Worm (Caenorhabditis elegans) whole organism, midembryonic: Measurements from ENCODE around the gene nhx-6.
A peak's percentile ranks its signal among the peaks of the same experiment; 100 is the strongest.
"Not testable (repeated sequence)": the region's sequence is repeated elsewhere in the genome, so short reads cannot be mapped to it uniquely, and the experiment has no call there.

ENCODE experiments used
- T22C8.4 ChIP-seq: fragments of 200-800 bp; sonication (Bioruptor generic); IDR thresholded peaks from 2 replicates; pipeline ENCODE4 v1.3.6; 2022; ENCODE audit warnings: missing genetic modification characterization, missing compliant biosample characterization
- cog-1 ChIP-seq: sonication (generic microtip); optimal IDR thresholded peaks from 2 replicates; lab custom pipeline; 2016; ENCODE audit warnings: missing genetic modification characterization, missing compliant biosample characterization
- flt-1 ChIP-seq: fragments of 200-800 bp; sonication (Bioruptor generic); IDR thresholded peaks from 2 replicates; pipeline ENCODE4 v1.3.6; 2022; ENCODE audit warnings: missing genetic modification characterization, missing compliant biosample characterization
- klf-2 ChIP-seq: fragments of 200-800 bp; sonication (Bioruptor generic); conservative IDR thresholded peaks from 2 replicates; pipeline ENCODE4 v1.3.6; 2022; ENCODE audit warnings: missing genetic modification reagents, missing genetic modification characterization, missing compliant biosample characterization
- med-1 ChIP-seq: sonication (generic microtip); optimal IDR thresholded peaks from 2 replicates; lab custom pipeline; 2017; ENCODE audit warnings: missing genetic modification characterization, mild to moderate bottlenecking, missing compliant biosample characterization, antibody characterized with exemption, missing genetic modification reagents; ENCODE audit not compliant: insufficient read depth
- ref-1 ChIP-seq: fragments of 200-800 bp; sonication (Bioruptor generic); conservative IDR thresholded peaks from 2 replicates; pipeline ENCODE4 v1.3.6; 2022; ENCODE audit warnings: missing genetic modification reagents, missing genetic modification characterization, missing compliant biosample characterization
- tab-1 ChIP-seq: fragments of 200-800 bp; sonication (Bioruptor generic); IDR thresholded peaks from 2 replicates; pipeline ENCODE4 v1.3.6; 2022; ENCODE audit warnings: missing genetic modification characterization, missing compliant biosample characterization
- ztf-23 ChIP-seq: fragments of 200-800 bp; sonication (Bioruptor generic); IDR thresholded peaks from 2 replicates; pipeline ENCODE4 v1.3.6; 2022; ENCODE audit warnings: missing genetic modification reagents, missing genetic modification characterization, missing compliant biosample characterization
- ztf-29 ChIP-seq: fragments of 200-800 bp; sonication (Bioruptor generic); IDR thresholded peaks from 2 replicates; pipeline ENCODE4 v1.3.6; 2022; ENCODE audit warnings: missing genetic modification reagents, missing genetic modification characterization, missing compliant biosample characterization

The nhx-6 gene

DNA sequence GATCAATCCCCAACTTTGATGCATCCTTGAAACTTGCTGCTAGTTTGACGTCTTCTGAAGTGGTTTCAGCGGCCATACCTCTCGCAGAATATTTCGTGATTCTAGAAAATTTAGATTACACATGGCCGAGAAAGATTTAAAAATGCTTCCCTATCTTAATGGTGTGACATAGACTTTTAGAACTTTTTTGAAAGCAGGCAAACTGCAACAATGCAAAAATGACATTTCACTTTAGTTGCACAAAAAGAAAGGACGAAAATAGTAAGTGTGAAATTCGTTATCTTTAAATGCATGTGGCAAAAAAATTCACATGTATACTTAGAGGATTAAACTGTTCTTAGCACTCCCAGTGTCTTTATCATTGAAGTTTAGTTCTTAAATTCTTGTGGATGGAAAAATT is 13.4 kb upstream of the nhx-6 start, which contains the start of gene ZC204.12:
Gene ZC204.12, minus strand, starts transcription at position 101 of the 400 bp plus-strand sequence.
- TF ChIP-seq klf-2 (no peak), ztf-29 (GFP tag; lab: Robert Waterston, UW) (no peak), ztf-23 (GFP tag; lab: Robert Waterston, UW) (no peak), tab-1 (GFP tag; lab: Robert Waterston, UW) (no peak), flt-1 (GFP tag; lab: Robert Waterston, UW) (no peak), med-1 (GFP tag; lab: Kevin White, UChicago) (no peak), T22C8.4 (GFP tag; lab: Robert Waterston, UW) (no peak), ref-1 (GFP tag; lab: Robert Waterston, UW) (no peak), cog-1 (tag; lab: Kevin White, UChicago) (no peak)

DNA sequence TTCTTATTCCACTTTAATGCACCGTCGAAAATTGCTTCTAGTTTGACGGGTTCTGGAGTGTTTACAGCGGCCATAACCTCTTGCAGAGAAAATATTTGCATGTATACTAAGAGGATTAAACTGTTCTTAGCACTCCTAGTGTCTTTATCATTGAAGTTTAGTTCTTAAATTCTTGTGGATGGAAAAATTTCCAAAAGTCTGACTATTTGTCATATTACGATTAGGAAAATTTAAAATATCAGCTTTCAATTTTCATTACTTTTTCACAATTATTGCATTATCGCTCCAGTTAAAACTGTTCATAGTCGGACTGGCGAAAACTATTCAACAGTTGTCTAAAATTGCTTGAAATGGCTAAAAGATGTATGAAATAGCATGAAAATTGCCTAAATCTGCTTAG is 9.7 kb upstream of the nhx-6 start, which contains the start of gene ZC204.13:
Gene ZC204.13, minus strand, starts transcription at position 101 of the 400 bp plus-strand sequence.
- not testable (repeated sequence) for TF ChIP-seq ref-1 (GFP tag; lab: Robert Waterston, UW); med-1 (GFP tag; lab: Kevin White, UChicago); ztf-23 (GFP tag; lab: Robert Waterston, UW)

DNA sequence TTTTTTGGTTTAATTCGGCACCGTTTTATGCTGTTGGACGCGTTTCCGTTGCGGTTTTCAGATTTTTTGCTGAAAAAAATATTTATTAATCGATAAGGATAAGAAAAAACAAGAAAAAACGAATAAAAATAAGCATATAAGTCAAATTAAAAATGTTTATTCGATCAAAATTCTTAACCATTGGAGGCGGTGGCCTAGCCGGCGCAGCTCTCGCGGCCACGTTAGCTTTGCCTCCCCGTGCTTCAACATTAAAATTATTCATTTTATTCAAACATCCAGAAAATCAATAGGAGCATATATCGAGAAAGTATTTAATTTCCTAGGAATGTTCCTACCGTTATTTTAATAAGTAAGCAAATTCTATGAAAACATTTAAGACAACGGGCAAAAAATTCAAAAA is 7.7 kb upstream of the nhx-6 start, which contains the start of gene ZC204.14:
Gene ZC204.14, minus strand, starts transcription at position 69 of the 400 bp plus-strand sequence.
- no peak for TF ChIP-seq flt-1 (GFP tag; lab: Robert Waterston, UW)
- no peak for TF ChIP-seq ref-1 (GFP tag; lab: Robert Waterston, UW)
- TF ChIP-seq ztf-29 (GFP tag; lab: Robert Waterston, UW) = no peak
- no peak for TF ChIP-seq tab-1 (GFP tag; lab: Robert Waterston, UW)
- TF ChIP-seq cog-1 (tag; lab: Kevin White, UChicago) = no peak
- TF ChIP-seq T22C8.4 (GFP tag; lab: Robert Waterston, UW) = no peak
- TF ChIP-seq med-1 (GFP tag; lab: Kevin White, UChicago) = no peak
- TF ChIP-seq klf-2 = no peak
- no peak for TF ChIP-seq ztf-23 (GFP tag; lab: Robert Waterston, UW)

DNA sequence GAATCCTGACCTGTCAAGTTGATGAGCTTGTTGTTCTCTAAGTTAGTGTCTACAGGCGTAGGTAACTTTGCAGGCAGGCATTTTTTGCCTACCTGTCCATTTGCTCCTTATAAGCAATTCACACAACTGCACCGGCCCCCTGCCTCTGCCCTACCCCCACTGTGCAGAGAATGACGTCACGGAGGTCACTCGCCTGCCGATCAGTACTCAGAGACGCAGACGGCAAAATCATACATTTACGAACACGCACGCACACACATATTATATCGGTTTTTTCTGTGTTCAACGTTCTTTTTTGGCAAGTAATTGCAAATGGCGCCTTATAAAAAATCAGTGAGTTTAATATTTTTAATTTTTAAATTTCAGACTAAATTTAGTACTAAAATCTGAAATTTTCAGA is 7.1 kb upstream of the nhx-6 start, which contains the start of gene duxl-1:
Gene duxl-1, plus strand, starts transcription at position 184 of the 400 bp plus-strand sequence.
- TF ChIP-seq med-1 (GFP tag; lab: Kevin White, UChicago) (no peak), ref-1 (GFP tag; lab: Robert Waterston, UW) (0 out of 2 replicates have a peak, but pooled peaks have one; percentile 17), ztf-29 (GFP tag; lab: Robert Waterston, UW) (no peak), T22C8.4 (GFP tag; lab: Robert Waterston, UW) (no peak), cog-1 (tag; lab: Kevin White, UChicago) (no peak)

DNA sequence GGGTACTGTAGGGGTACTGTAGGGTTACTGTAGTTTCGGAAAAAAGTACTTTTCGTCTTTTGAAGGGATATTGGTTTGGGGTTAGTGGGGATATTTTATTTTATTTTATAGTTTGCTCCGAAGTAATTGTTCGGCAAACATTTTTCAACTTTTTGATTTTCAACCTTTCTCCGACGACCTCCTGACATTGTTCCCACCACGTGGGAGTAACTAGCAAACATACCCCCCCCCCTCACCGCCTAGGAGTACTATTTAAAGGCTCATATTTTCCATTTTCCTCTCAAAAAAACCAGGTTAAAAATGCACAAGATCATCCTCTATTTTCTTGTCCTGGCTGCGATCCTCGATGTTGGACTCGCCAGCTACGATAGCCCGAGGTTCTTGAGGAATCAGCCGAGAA is 4.6 kb upstream of the nhx-6 start, which contains the start of gene srlf-29:
Gene srlf-29, plus strand, starts transcription at position 301 of the 400 bp plus-strand sequence.
- TF ChIP-seq med-1 (GFP tag; lab: Kevin White, UChicago) (no peak), ztf-23 (GFP tag; lab: Robert Waterston, UW) (no peak), tab-1 (GFP tag; lab: Robert Waterston, UW) (no peak)

DNA sequence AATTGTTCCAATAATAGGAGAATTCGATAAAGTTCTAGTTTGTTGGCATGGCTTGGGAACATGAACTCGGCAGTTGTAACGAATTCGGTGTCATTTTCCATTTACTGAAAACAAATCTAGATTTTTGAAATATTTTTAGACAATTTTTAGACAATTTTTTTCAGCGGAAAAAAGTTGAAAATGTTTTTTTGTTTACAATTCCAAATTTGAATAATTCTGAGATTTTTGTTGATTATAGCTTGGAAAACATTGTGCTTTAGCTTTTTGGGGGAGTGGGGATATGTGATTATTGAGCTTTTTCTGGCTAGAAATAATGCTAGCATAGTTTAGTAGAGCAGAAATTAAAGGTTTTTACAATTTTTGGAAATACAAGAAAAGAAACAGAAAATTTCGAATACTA is 1.7 kb upstream of the nhx-6 start, which contains the start of gene srw-97:
Gene srw-97, minus strand, starts transcription at position 101 of the 400 bp plus-strand sequence.
- TF ChIP-seq klf-2 (no peak), tab-1 (GFP tag; lab: Robert Waterston, UW) (no peak), ref-1 (GFP tag; lab: Robert Waterston, UW) (no peak), T22C8.4 (GFP tag; lab: Robert Waterston, UW) (no peak), cog-1 (tag; lab: Kevin White, UChicago) (no peak), flt-1 (GFP tag; lab: Robert Waterston, UW) (no peak), med-1 (GFP tag; lab: Kevin White, UChicago) (no peak)

DNA sequence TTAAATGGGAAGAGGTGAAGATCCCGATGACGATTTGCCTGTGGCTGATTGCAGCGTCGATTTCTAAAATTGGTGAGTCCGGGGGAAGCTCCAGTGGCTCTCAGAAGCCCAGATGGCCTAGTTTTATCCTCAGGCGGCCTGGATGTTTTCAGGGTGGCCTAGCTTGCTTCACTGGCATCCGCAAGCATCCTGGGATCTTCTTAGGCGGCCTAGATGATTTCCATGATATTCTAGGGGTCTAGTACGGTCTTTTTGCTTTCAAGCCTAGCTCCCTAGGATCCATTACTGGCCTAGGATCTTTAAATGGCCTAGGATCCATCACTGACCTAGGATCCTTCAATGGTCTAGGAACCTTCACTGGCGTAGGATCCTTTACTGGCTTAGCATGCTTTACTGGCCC is 356 bp downstream of the nhx-6 start:
- TF ChIP-seq T22C8.4 (GFP tag; lab: Robert Waterston, UW) (no peak), ztf-23 (GFP tag; lab: Robert Waterston, UW) (no peak), klf-2 (no peak), med-1 (GFP tag; lab: Kevin White, UChicago) (no peak), ztf-29 (GFP tag; lab: Robert Waterston, UW) (no peak), flt-1 (GFP tag; lab: Robert Waterston, UW) (no peak), cog-1 (tag; lab: Kevin White, UChicago) (no peak), tab-1 (GFP tag; lab: Robert Waterston, UW) (no peak), ref-1 (GFP tag; lab: Robert Waterston, UW) (no peak)

DNA sequence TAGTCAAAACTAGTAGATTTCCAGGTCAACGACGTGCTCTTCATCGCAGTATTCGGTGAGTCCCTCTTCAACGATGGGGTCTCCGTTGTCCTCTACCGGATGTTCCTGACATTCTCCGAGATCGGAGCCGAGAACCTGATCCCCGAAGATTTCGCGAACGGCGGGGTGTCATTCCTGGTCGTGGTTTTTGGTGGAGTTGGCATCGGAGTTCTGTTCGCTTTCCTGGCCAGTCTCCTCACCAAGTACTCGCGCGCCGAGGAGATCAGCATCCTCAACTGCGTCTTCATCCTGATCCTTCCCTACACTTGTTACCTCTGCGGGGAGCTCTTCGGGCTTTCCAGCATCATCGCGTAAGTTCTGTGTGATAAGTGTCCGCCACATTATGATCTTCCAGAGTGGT is 2.0 kb downstream of the nhx-6 start:
- no peak for TF ChIP-seq ztf-23 (GFP tag; lab: Robert Waterston, UW)
- TF ChIP-seq T22C8.4 (GFP tag; lab: Robert Waterston, UW) = no peak
- TF ChIP-seq cog-1 (tag; lab: Kevin White, UChicago) = no peak
- no peak for TF ChIP-seq med-1 (GFP tag; lab: Kevin White, UChicago)
- no peak for TF ChIP-seq klf-2
- no peak for TF ChIP-seq tab-1 (GFP tag; lab: Robert Waterston, UW)
- no peak for TF ChIP-seq ref-1 (GFP tag; lab: Robert Waterston, UW)
- no peak for TF ChIP-seq flt-1 (GFP tag; lab: Robert Waterston, UW)
- TF ChIP-seq ztf-29 (GFP tag; lab: Robert Waterston, UW) = no peak

DNA sequence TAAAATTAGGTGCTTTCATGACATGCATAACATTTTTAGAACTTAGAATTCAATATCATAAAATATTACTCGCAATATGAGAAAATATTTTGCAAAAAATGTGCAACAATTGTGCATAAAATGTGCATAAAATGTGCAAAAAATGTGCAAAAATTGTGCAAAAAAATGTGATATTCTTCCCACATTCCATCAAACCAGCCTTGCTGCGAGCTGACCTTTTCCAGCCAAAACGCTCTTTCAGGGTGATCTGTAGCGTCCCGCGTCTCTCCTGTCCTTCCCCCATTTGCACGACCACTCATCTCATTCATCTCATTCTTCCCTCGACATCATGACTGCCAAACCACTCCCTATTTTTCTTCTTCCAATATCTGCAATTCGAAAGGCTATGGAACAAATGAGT is 5.5 kb downstream of the nhx-6 start, which contains the start of gene fbxb-17:
Gene fbxb-17, plus strand, starts transcription at position 301 of the 400 bp plus-strand sequence.
- TF ChIP-seq klf-2 (no peak), tab-1 (GFP tag; lab: Robert Waterston, UW) (no peak), med-1 (GFP tag; lab: Kevin White, UChicago) (no peak), T22C8.4 (GFP tag; lab: Robert Waterston, UW) (no peak), flt-1 (GFP tag; lab: Robert Waterston, UW) (no peak), ztf-23 (GFP tag; lab: Robert Waterston, UW) (no peak)
